Fruit fly (Drosophila melanogaster): ENCODE measurements around the gene Ipk2.

Ipk2 gene

dm6 chr2L:576559-577184 is 2.6 kb upstream of the Ipk2 start, which contains the start of gene Ptth:
Gene Ptth (minus strand): TSS chr2L:576896.
- TF ChIP-seq CG5204 (GFP tag; optimal IDR thresholded peaks at IDR 0.05), result no peak
- no peak for TF ChIP-seq CG11617 (GFP tag; optimal IDR thresholded peaks at IDR 0.05)
- no peak for TF ChIP-seq CG7101 (tag; optimal IDR thresholded peaks at IDR 0.05)
- TF ChIP-seq bab1 (GFP tag; optimal IDR thresholded peaks at IDR 0.05), result peak; percentile 10
- no peak for TF ChIP-seq CG33017 (tag; optimal IDR thresholded peaks at IDR 0.05)

DNA sequence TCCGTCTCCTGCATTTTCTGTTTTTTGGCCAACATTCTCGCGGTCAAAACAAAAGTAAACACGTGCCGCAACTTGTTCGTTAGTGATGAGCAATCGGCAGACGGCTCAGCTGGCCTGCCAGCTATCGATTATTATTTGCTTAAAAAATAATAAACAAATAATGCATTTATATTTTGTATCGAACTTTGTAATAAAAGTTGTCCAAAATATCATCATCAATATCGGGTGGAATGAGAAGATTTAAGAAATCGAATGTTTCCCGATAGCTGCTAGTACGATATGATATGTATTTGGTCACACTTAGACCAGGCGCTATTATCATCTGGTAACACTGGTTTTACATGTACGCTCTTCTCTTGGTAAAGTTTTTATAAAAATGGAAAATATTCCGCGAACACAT is 6.0 kb downstream of the Ipk2 start, which contains the start of the genes Nle and Sf3b1:
Gene Nle (minus strand): TSS at position 92 of the 400 bp plus-strand sequence.
Gene Sf3b1 (plus strand): TSS at position 311 of the 400 bp plus-strand sequence.
- TF ChIP-seq bab1 (GFP tag; optimal IDR thresholded peaks at IDR 0.05) (peak; percentile 49), CG33017 (tag; optimal IDR thresholded peaks at IDR 0.05) (no peak), CG11617 (GFP tag; optimal IDR thresholded peaks at IDR 0.05) (peak; percentile 58), Clk (GFP tag; optimal IDR thresholded peaks at IDR 0.05) (peak; percentile 44), pad (GFP tag; optimal IDR thresholded peaks at IDR 0.05) (peak; percentile 23), CG1620 (GFP tag; optimal IDR thresholded peaks at IDR 0.05) (peak; percentile 67), ovo (GFP tag; optimal IDR thresholded peaks at IDR 0.05) (no peak), cic (GFP tag; optimal IDR thresholded peaks at IDR 0.05) (no peak), cnc (optimal IDR thresholded peaks at IDR 0.05) (no peak), Hr96 (GFP tag; optimal IDR thresholded peaks at IDR 0.05) (peak; percentile 20), tj (GFP tag; optimal IDR thresholded peaks at IDR 0.05) (peak; percentile 2), kay (GFP tag; ENCODE audit: borderline replicate concordance) (no peak), toe (GFP tag; optimal IDR thresholded peaks at IDR 0.05) (peak; percentile 66), Mnt (GFP tag; optimal IDR thresholded peaks at IDR 0.05) (peak; percentile 97), Crg-1 (GFP tag; optimal IDR thresholded peaks at IDR 0.05) (peak; percentile 62), CG7045 (GFP tag; optimal IDR thresholded peaks at IDR 0.05) (no peak), CG14711 (tag; optimal IDR thresholded peaks at IDR 0.05) (peak; percentile 55), CG5204 (GFP tag; optimal IDR thresholded peaks at IDR 0.05) (no peak), CG7101 (tag; optimal IDR thresholded peaks at IDR 0.05) (peak; percentile 55), CG12768 (GFP tag; optimal IDR thresholded peaks at IDR 0.05) (peak; percentile 6)

dm6 chr2L:563769-564550 is 10.1 kb downstream of the Ipk2 start, which contains the start of the genes uncNacbeta and CG2794:
Gene uncNacbeta (minus strand): TSS chr2L:563819.
Gene CG2794 (plus strand): TSS chr2L:564163.
- TF ChIP-seq cic (GFP tag; optimal IDR thresholded peaks at IDR 0.05), result peak; percentile 8
- no peak for TF ChIP-seq CG11617 (GFP tag; optimal IDR thresholded peaks at IDR 0.05)
- no peak for TF ChIP-seq CG12768 (GFP tag; optimal IDR thresholded peaks at IDR 0.05)
- peak; percentile 79 for TF ChIP-seq Mnt (GFP tag; optimal IDR thresholded peaks at IDR 0.05)
- peak; percentile 47 for TF ChIP-seq bab1 (GFP tag; optimal IDR thresholded peaks at IDR 0.05)
- TF ChIP-seq toe (GFP tag; optimal IDR thresholded peaks at IDR 0.05), result no peak
- TF ChIP-seq CG7101 (tag; optimal IDR thresholded peaks at IDR 0.05), result peak; percentile 39
- no peak for TF ChIP-seq pad (GFP tag; optimal IDR thresholded peaks at IDR 0.05)
- no peak for TF ChIP-seq Clk (GFP tag; optimal IDR thresholded peaks at IDR 0.05)
- no peak for TF ChIP-seq ovo (GFP tag; optimal IDR thresholded peaks at IDR 0.05)

- TF ChIP-seq Mnt (GFP tag; optimal IDR thresholded peaks at IDR 0.05) (no peak), CG11617 (GFP tag; optimal IDR thresholded peaks at IDR 0.05) (no peak), pad (GFP tag; optimal IDR thresholded peaks at IDR 0.05) (no peak), CG5204 (GFP tag; optimal IDR thresholded peaks at IDR 0.05) (no peak), ovo (GFP tag; optimal IDR thresholded peaks at IDR 0.05) (no peak), CG7045 (GFP tag; optimal IDR thresholded peaks at IDR 0.05) (no peak), Crg-1 (GFP tag; optimal IDR thresholded peaks at IDR 0.05) (no peak), Hr96 (GFP tag; optimal IDR thresholded peaks at IDR 0.05) (no peak), bab1 (GFP tag; optimal IDR thresholded peaks at IDR 0.05) (no peak), Clk (GFP tag; optimal IDR thresholded peaks at IDR 0.05) (no peak), CG12768 (GFP tag; optimal IDR thresholded peaks at IDR 0.05) (no peak), CG1620 (GFP tag; optimal IDR thresholded peaks at IDR 0.05) (no peak), tj (GFP tag; optimal IDR thresholded peaks at IDR 0.05) (no peak), cic (GFP tag; optimal IDR thresholded peaks at IDR 0.05) (no peak), toe (GFP tag; optimal IDR thresholded peaks at IDR 0.05) (no peak), cnc (optimal IDR thresholded peaks at IDR 0.05) (no peak), CG14711 (tag; optimal IDR thresholded peaks at IDR 0.05) (no peak), kay (GFP tag; ENCODE audit: borderline replicate concordance) (no peak)
Observed at dm6 chr2L:563314-563713, 10.8 kb downstream of the Ipk2 start.

DNA sequence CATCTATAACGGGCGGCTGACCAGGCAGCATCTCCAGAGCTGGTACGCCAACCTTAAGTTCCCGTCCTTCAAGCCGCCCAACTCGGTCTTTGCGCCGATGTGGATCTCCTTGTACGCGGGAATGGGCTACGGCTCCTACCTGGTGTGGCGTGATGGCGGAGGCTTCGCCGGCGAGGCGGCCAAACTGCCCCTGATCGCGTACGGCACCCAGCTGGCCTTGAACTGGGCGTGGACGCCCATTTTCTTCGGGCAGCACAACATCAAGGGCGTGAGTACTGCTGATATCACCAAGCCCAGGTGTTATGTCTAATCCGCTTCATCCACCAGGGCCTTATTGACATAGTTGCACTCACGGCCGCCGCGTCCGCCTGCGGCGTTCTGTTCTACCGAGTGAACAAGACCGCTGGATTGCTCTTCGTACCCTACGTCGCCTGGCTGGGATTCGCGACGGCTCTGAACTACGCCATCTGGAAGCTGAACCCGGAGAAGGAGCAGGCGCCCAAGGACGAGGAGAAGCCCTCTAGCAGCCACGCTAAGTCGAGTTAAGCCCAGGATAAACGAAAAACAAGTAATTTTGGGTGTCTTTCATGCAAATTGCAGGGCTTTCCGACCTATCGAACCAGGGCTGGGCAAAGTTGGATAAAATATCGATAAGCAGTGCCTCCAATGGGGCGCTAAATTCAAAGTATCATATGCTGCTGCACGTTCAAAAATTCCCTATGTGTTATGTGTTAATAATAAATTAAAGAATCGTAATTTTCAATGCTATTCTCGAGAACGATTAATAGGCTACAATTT is 14.1 kb downstream of the Ipk2 start, which contains the start of gene rempA:
Gene rempA (minus strand): TSS at position 541 of the 798 bp plus-strand sequence.
- TF ChIP-seq CG14711 (tag; optimal IDR thresholded peaks at IDR 0.05) (no peak), CG11617 (GFP tag; optimal IDR thresholded peaks at IDR 0.05) (no peak), cic (GFP tag; optimal IDR thresholded peaks at IDR 0.05) (no peak), CG33017 (tag; optimal IDR thresholded peaks at IDR 0.05) (no peak), Crg-1 (GFP tag; optimal IDR thresholded peaks at IDR 0.05) (no peak), tj (GFP tag; optimal IDR thresholded peaks at IDR 0.05) (no peak)
